Worm (Caenorhabditis elegans): ENCODE data around the gene C09B9.4.
A peak's percentile ranks its signal among the peaks of the same experiment; 100 is the strongest.
"Not testable (repeated sequence)": the region's sequence is repeated elsewhere in the genome, so short reads cannot be mapped to it uniquely, and the experiment has no call there.

The C09B9.4 gene

DNA sequence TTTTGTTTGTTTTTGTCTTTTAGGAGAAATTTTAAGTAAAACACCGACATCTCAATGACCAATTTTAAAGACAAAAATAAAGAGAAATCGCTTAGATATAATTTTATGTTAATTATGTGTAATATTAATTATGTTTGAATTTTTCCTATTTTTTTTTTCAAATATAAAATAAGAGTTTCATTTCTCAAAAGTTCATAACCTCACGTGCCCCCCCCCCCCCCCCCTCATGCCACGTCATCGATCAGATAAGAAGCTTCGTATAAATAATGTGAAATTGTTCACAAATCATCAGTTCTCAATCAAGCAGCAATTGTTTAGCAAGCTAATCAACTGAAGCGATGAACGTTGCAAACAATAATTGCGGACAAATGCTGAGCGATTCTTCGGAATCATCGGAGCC lies 37.4 kb upstream of the C09B9.4 start, which contains the start of gene C02B10.6:
Gene C02B10.6 (plus strand): TSS at position 301 of the 400 bp plus-strand sequence.
- TF ChIP-seq sma-9 (GFP tag; optimal IDR thresholded peaks at IDR 0.05); sma-9 (tag; optimal IDR thresholded peaks at IDR 0.05); alr-1 (tag; optimal IDR thresholded peaks at IDR 0.05); skn-1 (tag; optimal IDR thresholded peaks at IDR 0.05): not testable (repeated sequence)

DNA sequence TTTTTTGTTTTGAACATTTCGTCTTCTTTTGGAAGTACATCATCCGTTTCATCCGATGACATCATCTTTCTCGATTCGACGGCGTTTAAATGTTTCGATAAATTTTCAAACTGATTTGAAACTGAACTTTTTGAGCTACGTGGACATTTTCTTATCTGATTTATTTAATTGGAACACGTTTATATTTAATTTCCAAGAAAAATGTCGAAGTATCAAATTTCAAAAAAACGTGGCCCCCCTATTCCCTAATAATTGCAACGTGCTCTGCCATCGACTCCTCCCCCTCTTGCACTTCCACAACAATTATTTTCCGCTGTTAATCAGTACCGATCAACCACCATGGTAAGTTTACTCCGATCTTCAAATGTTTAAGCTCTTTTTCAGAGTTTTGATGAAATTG lies 35.4 kb upstream of the C09B9.4 start, which contains the start of the genes R13H9.6 and rmd-6:
Gene R13H9.6 (minus strand): TSS at position 101 of the 400 bp plus-strand sequence.
Gene rmd-6 (plus strand): TSS at position 305 of the 400 bp plus-strand sequence.
- TF ChIP-seq egl-27, zag-1, unc-39 (tag; optimal IDR thresholded peaks at IDR 0.05): not testable (repeated sequence)

DNA sequence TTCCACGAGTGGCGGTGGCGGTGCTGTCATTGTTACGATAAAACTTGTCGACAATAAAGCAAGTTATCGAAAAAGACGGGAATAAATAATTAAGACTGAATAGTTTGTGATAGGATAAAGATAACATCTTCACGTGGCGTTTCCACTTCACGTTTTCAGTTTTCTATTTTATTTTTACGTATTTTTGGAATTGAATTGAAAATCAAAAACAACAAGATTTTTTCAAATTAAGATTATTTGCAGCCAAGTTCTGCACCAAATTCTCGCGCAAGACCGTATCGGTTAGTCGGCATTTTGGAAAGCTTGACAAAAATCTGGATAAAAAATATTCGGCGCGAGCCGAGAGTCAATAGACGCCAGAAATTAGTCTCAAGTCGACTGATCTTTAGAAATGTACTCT lies 33.7 kb upstream of the C09B9.4 start, which contains the start of gene ttbk-2.2:
Gene ttbk-2.2 (minus strand): TSS at position 101 of the 400 bp plus-strand sequence.
- TF ChIP-seq sma-3 (GFP tag; optimal IDR thresholded peaks at IDR 0.05); zag-1 (tag; optimal IDR thresholded peaks at IDR 0.05); Y55F3AM.14 (GFP tag; optimal IDR thresholded peaks at IDR 0.05): not testable (repeated sequence)

DNA sequence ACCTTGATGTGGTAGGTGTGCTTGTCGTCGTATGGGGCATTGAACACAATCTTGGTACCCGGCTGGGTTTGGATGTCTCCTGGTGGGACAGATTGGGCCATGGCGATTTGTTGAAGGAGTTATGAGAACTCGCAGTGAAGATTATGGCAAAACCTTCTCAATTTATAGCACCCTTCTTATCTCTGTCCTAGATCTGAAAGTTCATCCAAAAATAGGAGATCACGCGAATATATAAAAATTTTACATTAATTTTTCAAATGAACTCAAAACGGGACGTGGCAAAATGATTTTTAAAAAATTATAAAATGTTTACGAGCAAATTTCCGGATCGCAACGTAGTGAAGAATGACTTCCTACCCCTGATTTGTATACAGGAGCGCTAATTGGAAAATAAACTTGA lies 31.8 kb upstream of the C09B9.4 start, which contains the start of gene msp-53:
Gene msp-53 (minus strand): TSS at position 101 of the 400 bp plus-strand sequence.
- not testable (repeated sequence) for TF ChIP-seq nhr-12 (tag; optimal IDR thresholded peaks at IDR 0.05); nhr-11 (tag; optimal IDR thresholded peaks at IDR 0.05); sma-3 (GFP tag; optimal IDR thresholded peaks at IDR 0.05)

DNA sequence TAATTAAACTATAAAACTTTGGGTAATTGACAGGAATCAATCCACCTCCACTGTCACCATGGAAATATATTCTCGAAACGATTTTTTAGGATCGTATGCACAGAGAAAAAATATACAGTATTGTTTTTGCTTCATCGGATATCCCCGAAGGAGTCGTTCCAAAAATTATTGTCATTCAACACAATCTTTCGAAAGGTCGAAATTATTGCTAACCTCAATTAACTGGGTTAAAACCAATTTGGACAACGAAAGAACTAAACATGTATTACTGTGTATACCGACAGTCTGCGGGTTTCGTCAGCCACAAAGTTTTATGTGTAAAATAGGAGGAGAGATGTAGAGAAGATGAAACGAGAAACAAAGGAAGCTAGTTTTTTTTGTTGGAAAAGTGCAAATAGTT lies 30.1 kb upstream of the C09B9.4 start:
- TF ChIP-seq mbf-1 (tag; optimal IDR thresholded peaks at IDR 0.05) (no peak), snpc-4 (tag; optimal IDR thresholded peaks at IDR 0.05) (peak; percentile 93), ztf-11 (tag; optimal IDR thresholded peaks at IDR 0.05) (no peak), sma-9 (GFP tag; optimal IDR thresholded peaks at IDR 0.05) (peak; percentile 28), sma-9 (tag; optimal IDR thresholded peaks at IDR 0.05) (no peak), gmeb-1 (tag; optimal IDR thresholded peaks at IDR 0.05) (no peak), ama-1 (optimal IDR thresholded peaks at IDR 0.05) (peak; percentile 63), nhr-23 (tag; optimal IDR thresholded peaks at IDR 0.05) (no peak), alr-1 (tag; optimal IDR thresholded peaks at IDR 0.05) (no peak), lin-13 (GFP tag; optimal IDR thresholded peaks at IDR 0.05) (peak; percentile 30), R02D3.7 (tag; optimal IDR thresholded peaks at IDR 0.05) (no peak), nhr-21 (tag; optimal IDR thresholded peaks at IDR 0.05) (peak; percentile 11), sma-3 (GFP tag; optimal IDR thresholded peaks at IDR 0.05) (peak; percentile 61), C34F6.9 (tag; optimal IDR thresholded peaks at IDR 0.05) (no peak), blmp-1 (tag; optimal IDR thresholded peaks at IDR 0.05; ENCODE audit: insufficient read depth) (no peak), lsy-2 (tag; optimal IDR thresholded peaks at IDR 0.05) (peak in 1 of 2 experiments; percentile 46)

DNA sequence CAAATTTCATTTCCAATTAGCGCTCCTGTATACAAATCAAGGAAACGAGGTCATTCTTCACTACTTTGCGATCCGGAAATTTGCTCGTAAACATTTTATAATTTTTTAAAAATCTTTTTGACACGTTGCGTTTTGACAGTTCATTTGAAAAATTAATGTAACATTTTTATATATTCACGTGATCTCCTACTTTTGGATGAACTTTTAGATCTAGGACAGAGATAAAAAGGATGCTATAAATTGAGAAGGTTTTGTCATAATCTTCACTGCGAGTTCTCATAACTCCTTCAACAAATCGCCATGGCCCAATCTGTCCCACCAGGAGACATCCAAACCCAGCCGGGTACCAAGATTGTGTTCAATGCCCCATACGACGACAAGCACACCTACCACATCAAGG lies 29.1 kb upstream of the C09B9.4 start, which contains the start of gene msp-57:
Gene msp-57 (plus strand): TSS at position 301 of the 400 bp plus-strand sequence.
- not testable (repeated sequence) for TF ChIP-seq Y55F3AM.14 (GFP tag; optimal IDR thresholded peaks at IDR 0.05); R02D3.7 (tag; optimal IDR thresholded peaks at IDR 0.05); unc-62 (GFP tag; optimal IDR thresholded peaks at IDR 0.05)

ce11 chrIV:5060984-5061383 lies 27.8 kb upstream of the C09B9.4 start, which contains the start of gene C09B9.7:
Gene C09B9.7 (minus strand): TSS chrIV:5061084.
- TF ChIP-seq sem-4 (tag; optimal IDR thresholded peaks at IDR 0.05): no peak
- TF ChIP-seq ZK546.5 (tag; optimal IDR thresholded peaks at IDR 0.05): no peak
- TF ChIP-seq mdl-1 (tag; optimal IDR thresholded peaks at IDR 0.05): no peak
- TF ChIP-seq snpc-4 (tag; optimal IDR thresholded peaks at IDR 0.05): no peak
- no peak for TF ChIP-seq lin-39 (tag; optimal IDR thresholded peaks at IDR 0.05)
- TF ChIP-seq lin-11 (tag; optimal IDR thresholded peaks at IDR 0.05): no peak
- TF ChIP-seq gmeb-1 (tag; optimal IDR thresholded peaks at IDR 0.05): no peak
- no peak for TF ChIP-seq nhr-12 (tag; optimal IDR thresholded peaks at IDR 0.05)
- TF ChIP-seq aly-2 (tag; optimal IDR thresholded peaks at IDR 0.05): no peak
- TF ChIP-seq dmd-4 (tag; optimal IDR thresholded peaks at IDR 0.05): no peak
- no peak for TF ChIP-seq nhr-6 (tag; optimal IDR thresholded peaks at IDR 0.05)
- no peak for TF ChIP-seq R02D3.7 (tag; optimal IDR thresholded peaks at IDR 0.05)
- no peak for TF ChIP-seq unc-62 (GFP tag; optimal IDR thresholded peaks at IDR 0.05)
- TF ChIP-seq zag-1 (tag; optimal IDR thresholded peaks at IDR 0.05): no peak
- no peak for TF ChIP-seq fos-1 (tag; optimal IDR thresholded peaks at IDR 0.05)
- no peak for TF ChIP-seq ceh-16 (tag; optimal IDR thresholded peaks at IDR 0.05)
- no peak for TF ChIP-seq sma-3 (GFP tag; optimal IDR thresholded peaks at IDR 0.05)
- no peak for TF ChIP-seq sma-9 (GFP tag; optimal IDR thresholded peaks at IDR 0.05)
- no peak for TF ChIP-seq sma-9 (tag; optimal IDR thresholded peaks at IDR 0.05)

Measured in whole organism, L2 larva.